Fruit fly (Drosophila melanogaster): ENCODE data around the gene CG33158.

DNA sequence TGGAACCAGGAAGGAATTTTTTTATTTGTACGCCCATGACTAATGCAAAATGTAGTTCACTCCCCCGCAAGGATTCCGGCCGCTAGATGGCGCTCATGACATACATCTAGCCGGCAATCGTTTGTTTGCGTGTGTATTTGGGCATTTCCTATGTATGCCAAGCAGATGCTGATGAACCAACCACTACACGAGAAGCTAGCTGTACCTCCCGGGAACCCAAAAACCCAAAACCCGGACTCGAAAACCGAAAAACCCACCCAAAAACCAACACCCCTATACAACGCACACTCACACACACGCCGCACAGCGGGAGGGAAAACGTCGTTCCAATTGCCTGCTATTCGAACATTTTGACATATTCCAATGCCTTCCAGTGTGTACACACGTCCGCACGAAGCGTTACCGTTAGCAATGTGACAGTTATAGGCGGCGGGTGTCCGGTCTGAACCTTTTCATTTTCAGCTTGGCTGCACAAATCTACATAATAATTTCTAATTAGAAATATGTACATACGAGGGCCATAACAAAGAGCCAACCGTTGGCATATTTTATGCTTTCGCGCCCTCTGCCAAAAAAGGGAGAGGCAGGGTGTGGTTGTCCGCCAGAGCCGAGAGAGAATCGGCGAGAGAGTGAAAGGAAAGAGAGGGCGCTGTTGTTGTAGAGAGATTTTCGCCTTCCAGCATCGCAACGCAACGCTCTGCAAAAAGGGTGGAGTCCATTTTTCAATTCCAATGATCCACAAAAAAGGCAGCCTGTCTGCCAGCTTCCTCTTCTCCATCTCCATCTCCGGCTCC is 11.4 kb upstream of the CG33158 start:
- no peak for TF ChIP-seq esn (GFP tag; optimal IDR thresholded peaks at IDR 0.05)
- TF ChIP-seq CG11294 (GFP tag; IDR thresholded peaks at IDR 0.05), result no peak
- no peak for TF ChIP-seq Sox102F (GFP tag; optimal IDR thresholded peaks at IDR 0.05)
